Fruit fly (Drosophila melanogaster) whole organism, prepupa: ENCODE data around the gene Alms1b.
A peak's percentile ranks its signal among the peaks of the same experiment; 100 is the strongest.

Source experiments
- Blimp-1 ChIP-seq: fragments of 200-800 bp; sonication (Bioruptor generic); optimal IDR thresholded peaks from 3 replicates; lab custom pipeline; 2017; ENCODE audit warnings: missing biosample characterization, missing genetic modification characterization, mild to moderate bottlenecking, moderate library complexity, missing genetic modification reagents
- CG10631 ChIP-seq: fragments of 200-800 bp; sonication (Bioruptor generic); optimal IDR thresholded peaks from 2 replicates; lab custom pipeline; 2016; ENCODE audit warnings: missing biosample characterization, missing genetic modification characterization
- CG11294 ChIP-seq: fragments of 200-800 bp; sonication (Bioruptor generic); IDR thresholded peaks from 2 replicates; pipeline ENCODE4 v1.3.6; 2022; ENCODE audit warnings: missing biosample characterization, missing genetic modification characterization
- CG11762 ChIP-seq: fragments of 200-800 bp; sonication (Bioruptor generic); optimal IDR thresholded peaks from 3 replicates; lab custom pipeline; 2016; ENCODE audit warnings: missing biosample characterization, missing genetic modification characterization; ENCODE audit not compliant: insufficient read depth
- CG15336 ChIP-seq: fragments of 200-800 bp; sonication (Bioruptor generic); IDR thresholded peaks from 2 replicates; pipeline ENCODE4 v1.3.6; 2022; ENCODE audit warnings: missing biosample characterization, missing genetic modification characterization
- CG16779 ChIP-seq: fragments of 200-800 bp; sonication (Bioruptor generic); optimal IDR thresholded peaks from 3 replicates; lab custom pipeline; 2017; ENCODE audit warnings: missing biosample characterization, mild to moderate bottlenecking, missing genetic modification characterization
- CG3032 ChIP-seq: fragments of 200-800 bp; optimal IDR thresholded peaks from 2 replicates; lab custom pipeline; 2019; ENCODE audit warnings: missing biosample characterization, mild to moderate bottlenecking, missing genetic modification characterization, moderate library complexity
- CG32006 ChIP-seq: fragments of 200-800 bp; sonication (Bioruptor generic); optimal IDR thresholded peaks from 3 replicates; lab custom pipeline; 2017; ENCODE audit warnings: missing biosample characterization, mild to moderate bottlenecking, missing genetic modification characterization
- CG34406 ChIP-seq: fragments of 200-800 bp; sonication (Bioruptor generic); optimal IDR thresholded peaks from 3 replicates; lab custom pipeline; 2016; ENCODE audit warnings: missing biosample characterization, missing genetic modification characterization
- CG4318 ChIP-seq: fragments of 200-800 bp; sonication (Bioruptor generic); optimal IDR thresholded peaks from 3 replicates; lab custom pipeline; 2017; ENCODE audit warnings: missing biosample characterization, mild to moderate bottlenecking, missing genetic modification characterization
- CG6163 ChIP-seq: fragments of 200-800 bp; sonication (Bioruptor generic); IDR thresholded peaks from 3 replicates; pipeline ENCODE4 v1.3.6; 2022; ENCODE audit warnings: missing biosample characterization, missing genetic modification characterization
- CG6792 ChIP-seq: fragments of 200-800 bp; sonication (Bioruptor generic); optimal IDR thresholded peaks from 3 replicates; lab custom pipeline; 2016; ENCODE audit warnings: missing biosample characterization, missing genetic modification characterization
- CG8119 ChIP-seq: fragments of 200-800 bp; sonication (Bioruptor generic); IDR thresholded peaks from 3 replicates; pipeline ENCODE4 v1.3.6; 2022; ENCODE audit warnings: missing biosample characterization, missing genetic modification characterization
- CG9139 ChIP-seq: fragments of 200-800 bp; sonication (Bioruptor generic); optimal IDR thresholded peaks from 3 replicates; lab custom pipeline; 2017; ENCODE audit warnings: missing biosample characterization, mild to moderate bottlenecking, missing genetic modification characterization
- Eip75B ChIP-seq: fragments of 200-800 bp; sonication (Bioruptor generic); optimal IDR thresholded peaks from 3 replicates; lab custom pipeline; 2016; ENCODE audit warnings: missing biosample characterization, missing genetic modification characterization
- Eip78C ChIP-seq: fragments of 200-800 bp; sonication (Bioruptor generic); peaks from one replicate; lab custom pipeline; 2016; ENCODE audit warnings: missing biosample characterization, missing genetic modification characterization
- Hr38 ChIP-seq: sonication (Bioruptor generic); optimal IDR thresholded peaks from 2 replicates; lab custom pipeline; 2016; ENCODE audit warnings: missing biosample characterization, missing genetic modification characterization
- Lpt ChIP-seq: fragments of 200-800 bp; sonication (Bioruptor generic); optimal IDR thresholded peaks from 3 replicates; lab custom pipeline; 2016; ENCODE audit warnings: missing biosample characterization, missing genetic modification characterization
- OdsH ChIP-seq: fragments of 200-800 bp; sonication (Bioruptor generic); optimal IDR thresholded peaks from 3 replicates; lab custom pipeline; 2016; ENCODE audit warnings: missing biosample characterization, missing genetic modification characterization
- Smox ChIP-seq: fragments of 200-800 bp; sonication (Bioruptor generic); optimal IDR thresholded peaks from 3 replicates; lab custom pipeline; 2016; ENCODE audit warnings: missing biosample characterization, missing genetic modification characterization
- Sox14 ChIP-seq: fragments of 200-800 bp; sonication (Bioruptor generic); optimal IDR thresholded peaks from 3 replicates; lab custom pipeline; 2016; ENCODE audit warnings: missing biosample characterization, missing genetic modification characterization
- achi ChIP-seq: fragments of 200-800 bp; sonication (Bioruptor generic); optimal IDR thresholded peaks from 3 replicates; lab custom pipeline; 2016; ENCODE audit warnings: missing biosample characterization, missing genetic modification characterization
- dsx ChIP-seq: fragments of 200-800 bp; optimal IDR thresholded peaks from 3 replicates; lab custom pipeline; 2019; ENCODE audit warnings: missing biosample characterization, mild to moderate bottlenecking, missing genetic modification characterization, moderate library complexity; ENCODE audit not compliant: poor library complexity, severe bottlenecking
- eg ChIP-seq: fragments of 200-800 bp; sonication (Bioruptor generic); IDR thresholded peaks from 3 replicates; pipeline ENCODE4 v1.3.6; 2022; ENCODE audit warnings: missing biosample characterization, missing genetic modification characterization
- esn ChIP-seq: fragments of 200-800 bp; sonication (Bioruptor generic); optimal IDR thresholded peaks from 2 replicates; lab custom pipeline; 2016; ENCODE audit warnings: missing biosample characterization, mild to moderate bottlenecking, missing genetic modification characterization, moderate library complexity
- fd85E ChIP-seq: fragments of 200-800 bp; sonication (Bioruptor generic); optimal IDR thresholded peaks from 3 replicates; lab custom pipeline; 2016; ENCODE audit warnings: missing biosample characterization, missing genetic modification characterization
- fkh ChIP-seq: fragments of 200-800 bp; sonication (Bioruptor generic); optimal IDR thresholded peaks from 3 replicates; lab custom pipeline; 2017; ENCODE audit warnings: missing biosample characterization, mild to moderate bottlenecking, missing genetic modification characterization, moderate library complexity
- net ChIP-seq: fragments of 200-800 bp; sonication (Bioruptor generic); optimal IDR thresholded peaks from 3 replicates; lab custom pipeline; 2016; ENCODE audit warnings: missing biosample characterization, missing genetic modification characterization
- pdm3 ChIP-seq: fragments of 200-800 bp; sonication (Bioruptor generic); optimal IDR thresholded peaks from 3 replicates; lab custom pipeline; 2016; ENCODE audit warnings: missing biosample characterization, missing genetic modification characterization
- spab ChIP-seq: fragments of 200-800 bp; sonication (Bioruptor generic); optimal IDR thresholded peaks from 2 replicates; lab custom pipeline; 2017; ENCODE audit warnings: missing biosample characterization, mild to moderate bottlenecking, missing genetic modification characterization, missing genetic modification reagents
- ss ChIP-seq, 2 experiments: fragments of 200-800 bp; sonication (Bioruptor generic); optimal IDR thresholded peaks; 2 replicates in 1 of 2; 3 replicates in 1 of 2; lab custom pipeline; 2017 to 2018; ENCODE audit warnings: mild to moderate bottlenecking in 2 of 2, missing biosample characterization in 2 of 2, missing genetic modification characterization in 2 of 2, moderate library complexity in 1 of 2
- svp ChIP-seq: fragments of 200-800 bp; sonication (Bioruptor generic); peaks from one replicate; lab custom pipeline; 2016; ENCODE audit warnings: missing biosample characterization, missing genetic modification characterization
- topi ChIP-seq: fragments of 200-800 bp; sonication (Bioruptor generic); optimal IDR thresholded peaks from 3 replicates; lab custom pipeline; 2016; ENCODE audit warnings: missing biosample characterization, missing genetic modification characterization
- vri ChIP-seq: fragments of 200-800 bp; sonication (Bioruptor generic); optimal IDR thresholded peaks from 3 replicates; lab custom pipeline; 2016; ENCODE audit warnings: missing biosample characterization, mild to moderate bottlenecking, missing genetic modification characterization

Alms1b gene

DNA sequence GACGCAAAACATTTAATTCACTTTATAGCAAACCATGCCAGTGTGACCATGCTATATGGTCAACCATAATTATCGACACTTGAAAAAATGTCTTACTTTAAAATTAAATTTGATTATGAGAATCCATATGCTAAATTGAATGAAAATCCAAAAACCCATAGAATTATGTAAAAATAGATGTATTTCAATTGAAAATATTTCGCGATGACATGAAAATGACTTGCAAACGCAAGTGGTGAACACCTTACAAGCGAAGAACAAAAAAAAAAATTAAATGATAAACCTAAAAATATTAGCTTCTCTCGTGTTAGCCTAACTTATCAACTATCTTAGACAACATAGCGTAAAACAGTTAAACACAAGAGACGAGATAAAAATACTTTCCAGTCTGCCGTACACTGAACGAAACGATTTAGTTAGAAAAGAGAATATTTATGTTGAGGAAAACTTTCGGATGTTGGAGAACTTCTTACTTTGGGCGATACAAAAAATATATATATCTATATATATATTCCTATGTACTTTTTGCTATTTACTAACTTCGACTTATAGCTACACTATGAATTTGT, 49.2 kb upstream of the Alms1b start (continued):
- no peak for TF ChIP-seq dsx
- peak; percentile 81 for TF ChIP-seq svp
- peak; percentile 46 for TF ChIP-seq CG34406
- peak; percentile 74 for TF ChIP-seq Smox (GFP tag; lab: Kevin White, UChicago)
- TF ChIP-seq topi (GFP tag; lab: Kevin White, UChicago) = peak; percentile 64
- TF ChIP-seq Eip75B = peak; percentile 44
- peak; percentile 46 for TF ChIP-seq CG3032 (tag; lab: Kevin White, UChicago)
- peak; percentile 75 for TF ChIP-seq esn (GFP tag; lab: Kevin White, UChicago)
- peak; percentile 53 for TF ChIP-seq Sox14 (GFP tag; lab: Kevin White, UChicago)
- peak; percentile 31 for TF ChIP-seq CG4318 (GFP tag; lab: Kevin White, UChicago)
- TF ChIP-seq Lpt (GFP tag; lab: Kevin White, UChicago) = peak; percentile 54
- TF ChIP-seq OdsH (GFP tag; lab: Kevin White, UChicago) = peak; percentile 62
- peak; percentile 78 for TF ChIP-seq CG15336
- TF ChIP-seq CG11294 (GFP tag; lab: Robert Waterston, UW) = no peak
- TF ChIP-seq spab (GFP tag; lab: Kevin White, UChicago) = no peak
- TF ChIP-seq ss (GFP tag; optimal IDR thresholded peaks at IDR 0.05; lab: Kevin White, UChicago) = peak in 1 of 2 experiments; percentile 32
- TF ChIP-seq Blimp-1 = no peak

DNA sequence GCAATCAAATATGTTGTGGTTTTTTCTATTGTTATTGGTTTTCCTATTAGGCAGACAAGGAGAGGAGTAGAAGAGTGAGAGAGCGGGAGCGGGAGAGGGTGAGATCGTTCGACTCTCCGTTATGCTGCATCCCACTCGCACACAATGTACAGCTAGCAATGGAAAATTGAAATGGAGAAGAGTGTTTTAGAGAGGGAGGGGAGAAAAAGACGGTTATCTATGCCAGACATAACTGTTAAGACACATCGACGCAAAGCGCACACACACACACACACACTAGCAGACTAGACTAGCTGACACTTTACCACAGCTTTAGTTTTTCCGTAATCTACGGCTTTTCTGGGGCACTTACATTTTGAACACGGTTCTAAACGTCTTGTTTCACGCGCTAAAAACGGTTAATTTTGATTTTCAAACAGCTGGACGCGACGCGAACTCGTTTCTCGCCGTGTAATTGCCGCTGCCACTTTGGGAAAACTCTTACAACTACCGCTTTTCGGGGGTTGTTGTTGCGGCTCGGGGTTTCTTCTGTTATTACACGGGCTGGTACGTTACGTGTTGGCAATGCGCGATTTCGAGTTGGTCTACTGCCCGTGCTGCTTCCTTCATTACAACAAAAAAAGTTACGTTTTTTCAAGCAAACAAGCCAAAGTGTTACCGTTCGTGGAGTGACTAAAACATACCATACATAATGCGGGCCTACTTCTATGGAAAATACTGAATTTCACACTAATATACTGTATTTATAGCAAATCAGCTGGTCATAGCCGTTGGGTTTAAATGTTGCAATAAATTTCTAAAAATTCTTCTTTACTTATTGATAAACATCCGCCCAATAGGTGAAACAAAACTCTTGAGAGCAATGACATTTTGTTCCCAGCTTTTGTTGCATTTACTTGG, 48.4 kb upstream of the Alms1b start, which contains the start of gene fzr:
Gene fzr, minus strand, starts transcription at position 625 of the 900 bp plus-strand sequence.
- TF ChIP-seq fkh (GFP tag; lab: Kevin White, UChicago) (peak; percentile 7), CG32006 (GFP tag; lab: Kevin White, UChicago) (peak; percentile 19), CG16779 (tag; lab: Kevin White, UChicago) (no peak), CG8119 (0 out of 3 replicates have a peak, but pooled peaks have one; percentile 19), achi (GFP tag; lab: Kevin White, UChicago) (no peak), CG11762 (GFP tag; lab: Kevin White, UChicago) (no peak), Eip78C (GFP tag; lab: Kevin White, UChicago) (peak; percentile 59)

DNA sequence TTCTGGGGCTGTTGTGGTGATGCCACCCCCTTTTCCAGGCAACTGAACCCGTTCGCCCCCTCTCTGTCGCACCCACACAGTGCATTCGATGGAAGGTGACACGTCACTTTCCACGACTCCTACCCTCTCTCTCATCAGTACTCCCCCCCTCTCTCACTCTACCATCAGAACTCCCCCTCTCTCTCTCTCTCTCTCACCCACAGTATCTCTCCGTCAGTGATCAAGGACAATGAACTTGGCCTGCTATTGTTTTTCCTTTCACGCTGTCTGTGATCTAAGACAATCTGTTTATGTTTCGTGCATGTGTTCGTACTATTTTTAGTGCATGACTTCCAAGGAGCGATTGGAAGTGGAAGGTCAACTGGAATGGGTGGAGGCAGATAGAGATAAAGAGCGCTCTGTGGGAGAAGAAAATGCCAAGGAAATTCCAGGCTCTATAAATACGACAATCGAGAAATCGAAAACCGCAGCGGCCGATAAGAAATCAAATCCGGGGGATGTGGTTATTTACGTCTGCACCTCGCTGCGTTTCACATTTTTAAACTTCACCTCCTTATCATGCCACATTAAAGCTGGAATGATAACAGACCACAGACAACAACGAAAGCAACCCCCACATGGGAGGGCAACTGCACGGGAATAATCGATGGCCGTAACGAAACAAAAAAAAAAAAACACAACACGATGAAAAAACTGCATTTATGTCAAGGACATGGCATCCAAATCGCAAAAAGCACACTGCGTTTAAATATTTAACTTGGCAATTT, 47.6 kb upstream of the Alms1b start:
- TF ChIP-seq Smox (GFP tag; lab: Kevin White, UChicago) = no peak
- peak; percentile 95 for TF ChIP-seq svp

DNA sequence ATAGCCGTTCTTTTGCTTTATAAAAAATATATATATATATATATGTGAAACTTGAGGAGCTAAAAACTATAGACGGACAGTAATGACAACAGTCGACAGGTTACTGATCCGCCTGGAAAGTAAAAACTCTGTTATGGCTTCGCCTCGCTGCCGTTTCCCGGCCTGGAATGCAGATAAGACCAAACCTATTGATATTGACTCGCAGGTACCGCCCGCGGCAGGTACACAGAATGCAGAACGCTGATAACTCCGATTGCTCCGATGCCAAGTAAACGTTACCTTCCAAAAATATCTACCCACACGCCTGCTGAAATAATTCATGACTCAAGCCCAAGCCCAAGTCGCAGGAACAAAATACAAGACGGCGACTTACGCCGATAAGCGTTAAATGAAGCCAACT, 46.7 kb upstream of the Alms1b start:
- no peak for TF ChIP-seq dsx
- TF ChIP-seq vri (GFP tag; lab: Kevin White, UChicago) = peak; percentile 59
- no peak for TF ChIP-seq Hr38
- peak in 1 of 2 experiments; percentile 55 for TF ChIP-seq ss (GFP tag; optimal IDR thresholded peaks at IDR 0.05; lab: Kevin White, UChicago)
- TF ChIP-seq pdm3 (GFP tag; lab: Kevin White, UChicago) = no peak
- peak; percentile 5 for TF ChIP-seq CG6792 (GFP tag; lab: Kevin White, UChicago)
- TF ChIP-seq CG6163 (GFP tag; lab: Robert Waterston, UW) = 0 out of 3 replicates have a peak, but pooled peaks have one; percentile 34
- TF ChIP-seq CG34406 = peak; percentile 11
- TF ChIP-seq CG9139 (GFP tag; lab: Kevin White, UChicago) = peak; percentile 22
- TF ChIP-seq esn (GFP tag; lab: Kevin White, UChicago) = peak; percentile 30
- 0 out of 3 replicates have a peak, but pooled peaks have one; percentile 21 for TF ChIP-seq eg (GFP tag; lab: Robert Waterston, UW)
- no peak for TF ChIP-seq Lpt (GFP tag; lab: Kevin White, UChicago)
- TF ChIP-seq fd85E (GFP tag; lab: Kevin White, UChicago) = no peak
- peak; percentile 27 for TF ChIP-seq CG10631 (GFP tag; lab: Kevin White, UChicago)
- peak; percentile 12 for TF ChIP-seq net (GFP tag; lab: Kevin White, UChicago)
- peak; percentile 6 for TF ChIP-seq topi (GFP tag; lab: Kevin White, UChicago)
- TF ChIP-seq Eip78C (GFP tag; lab: Kevin White, UChicago) = peak; percentile 34
- peak; percentile 52 for TF ChIP-seq svp
- TF ChIP-seq Blimp-1 = peak; percentile 33
